Fruit fly (Drosophila melanogaster) whole organism, prepupa: ENCODE measurements around the gene CG14194.
A peak's percentile ranks its signal among the peaks of the same experiment; 100 is the strongest.

Experiments used
- CG10631 ChIP-seq: fragments of 200-800 bp; sonication (Bioruptor generic); optimal IDR thresholded peaks from 2 replicates; lab custom pipeline; 2016; ENCODE audit warnings: missing biosample characterization, missing genetic modification characterization
- CG10669 ChIP-seq: fragments of 200-800 bp; sonication (Bioruptor generic); optimal IDR thresholded peaks from 3 replicates; lab custom pipeline; 2018; ENCODE audit warnings: missing biosample characterization, mild to moderate bottlenecking, missing genetic modification characterization, moderate library complexity
- CG15336 ChIP-seq: fragments of 200-800 bp; sonication (Bioruptor generic); IDR thresholded peaks from 2 replicates; pipeline ENCODE4 v1.3.6; 2022; ENCODE audit warnings: missing biosample characterization, missing genetic modification characterization
- CG1621 ChIP-seq: fragments of 200-800 bp; sonication (Bioruptor generic); optimal IDR thresholded peaks from 3 replicates; lab custom pipeline; 2018; ENCODE audit warnings: missing biosample characterization, mild to moderate bottlenecking, missing genetic modification characterization
- CG16779 ChIP-seq: fragments of 200-800 bp; sonication (Bioruptor generic); optimal IDR thresholded peaks from 3 replicates; lab custom pipeline; 2017; ENCODE audit warnings: missing biosample characterization, mild to moderate bottlenecking, missing genetic modification characterization
- CG31627 ChIP-seq: fragments of 200-800 bp; sonication (Bioruptor generic); optimal IDR thresholded peaks from 3 replicates; lab custom pipeline; 2016; ENCODE audit warnings: missing biosample characterization, missing genetic modification characterization
- CG32006 ChIP-seq: fragments of 200-800 bp; sonication (Bioruptor generic); optimal IDR thresholded peaks from 3 replicates; lab custom pipeline; 2017; ENCODE audit warnings: missing biosample characterization, mild to moderate bottlenecking, missing genetic modification characterization
- CG34406 ChIP-seq: fragments of 200-800 bp; sonication (Bioruptor generic); optimal IDR thresholded peaks from 3 replicates; lab custom pipeline; 2016; ENCODE audit warnings: missing biosample characterization, missing genetic modification characterization
- CG3919 ChIP-seq: fragments of 200-800 bp; sonication (Bioruptor generic); optimal IDR thresholded peaks from 3 replicates; lab custom pipeline; 2016; ENCODE audit warnings: missing biosample characterization, missing genetic modification characterization
- CG6163 ChIP-seq: fragments of 200-800 bp; sonication (Bioruptor generic); IDR thresholded peaks from 3 replicates; pipeline ENCODE4 v1.3.6; 2022; ENCODE audit warnings: missing biosample characterization, missing genetic modification characterization
- CG6276 ChIP-seq: fragments of 200-800 bp; sonication (Bioruptor generic); optimal IDR thresholded peaks from 2 replicates; lab custom pipeline; 2017; ENCODE audit warnings: missing biosample characterization, mild to moderate bottlenecking, missing genetic modification characterization
- CG6792 ChIP-seq: fragments of 200-800 bp; sonication (Bioruptor generic); optimal IDR thresholded peaks from 3 replicates; lab custom pipeline; 2016; ENCODE audit warnings: missing biosample characterization, missing genetic modification characterization
- CG6854 ChIP-seq: fragments of 200-800 bp; sonication (Bioruptor generic); optimal IDR thresholded peaks from 2 replicates; lab custom pipeline; 2017; ENCODE audit warnings: missing biosample characterization, mild to moderate bottlenecking, missing genetic modification characterization
- CG8119 ChIP-seq: fragments of 200-800 bp; sonication (Bioruptor generic); IDR thresholded peaks from 3 replicates; pipeline ENCODE4 v1.3.6; 2022; ENCODE audit warnings: missing biosample characterization, missing genetic modification characterization
- CG8319 ChIP-seq: fragments of 200-800 bp; sonication (Bioruptor generic); optimal IDR thresholded peaks from 3 replicates; lab custom pipeline; 2016; ENCODE audit warnings: missing biosample characterization, missing genetic modification characterization
- CG8632 ChIP-seq: fragments of 200-800 bp; sonication (Bioruptor generic); optimal IDR thresholded peaks from 3 replicates; lab custom pipeline; 2016; ENCODE audit warnings: missing biosample characterization, missing genetic modification characterization
- CG9139 ChIP-seq: fragments of 200-800 bp; sonication (Bioruptor generic); optimal IDR thresholded peaks from 3 replicates; lab custom pipeline; 2017; ENCODE audit warnings: missing biosample characterization, mild to moderate bottlenecking, missing genetic modification characterization
- Eip75B ChIP-seq: fragments of 200-800 bp; sonication (Bioruptor generic); optimal IDR thresholded peaks from 3 replicates; lab custom pipeline; 2016; ENCODE audit warnings: missing biosample characterization, missing genetic modification characterization
- Eip78C ChIP-seq: fragments of 200-800 bp; sonication (Bioruptor generic); peaks from one replicate; lab custom pipeline; 2016; ENCODE audit warnings: missing biosample characterization, missing genetic modification characterization
- Eip93F ChIP-seq: fragments of 200-800 bp; sonication (Bioruptor generic); optimal IDR thresholded peaks from 2 replicates; lab custom pipeline; 2016; ENCODE audit warnings: missing biosample characterization, mild to moderate bottlenecking, missing genetic modification characterization
- Ets21C ChIP-seq: fragments of 200-800 bp; sonication (Bioruptor generic); optimal IDR thresholded peaks from 3 replicates; lab custom pipeline; 2016; ENCODE audit warnings: missing biosample characterization, missing genetic modification characterization
- Ets96B ChIP-seq: fragments of 200-800 bp; optimal IDR thresholded peaks from 2 replicates; lab custom pipeline; 2019; ENCODE audit warnings: missing biosample characterization, mild to moderate bottlenecking, missing genetic modification characterization, moderate library complexity
- Hr38 ChIP-seq: sonication (Bioruptor generic); optimal IDR thresholded peaks from 2 replicates; lab custom pipeline; 2016; ENCODE audit warnings: missing biosample characterization, missing genetic modification characterization
- Hr39 ChIP-seq: fragments of 200-800 bp; sonication (Bioruptor generic); optimal IDR thresholded peaks from 2 replicates; lab custom pipeline; 2016; ENCODE audit warnings: missing biosample characterization, missing genetic modification characterization
- Lpt ChIP-seq: fragments of 200-800 bp; sonication (Bioruptor generic); optimal IDR thresholded peaks from 3 replicates; lab custom pipeline; 2016; ENCODE audit warnings: missing biosample characterization, missing genetic modification characterization
- Met ChIP-seq: fragments of 200-800 bp; sonication (Bioruptor generic); optimal IDR thresholded peaks from 3 replicates; lab custom pipeline; 2016; ENCODE audit warnings: missing biosample characterization, missing genetic modification characterization
- OdsH ChIP-seq: fragments of 200-800 bp; sonication (Bioruptor generic); optimal IDR thresholded peaks from 3 replicates; lab custom pipeline; 2016; ENCODE audit warnings: missing biosample characterization, missing genetic modification characterization
- Smox ChIP-seq: fragments of 200-800 bp; sonication (Bioruptor generic); optimal IDR thresholded peaks from 3 replicates; lab custom pipeline; 2016; ENCODE audit warnings: missing biosample characterization, missing genetic modification characterization
- Sox14 ChIP-seq: fragments of 200-800 bp; sonication (Bioruptor generic); optimal IDR thresholded peaks from 3 replicates; lab custom pipeline; 2016; ENCODE audit warnings: missing biosample characterization, missing genetic modification characterization
- Sox15 ChIP-seq: fragments of 200-800 bp; sonication (Bioruptor generic); optimal IDR thresholded peaks from 3 replicates; lab custom pipeline; 2016; ENCODE audit warnings: missing biosample characterization, missing genetic modification characterization
- dac ChIP-seq: fragments of 200-800 bp; sonication (Bioruptor generic); optimal IDR thresholded peaks from 2 replicates; lab custom pipeline; 2017; ENCODE audit warnings: missing biosample characterization, mild to moderate bottlenecking, missing genetic modification characterization
- dsx ChIP-seq: fragments of 200-800 bp; optimal IDR thresholded peaks from 3 replicates; lab custom pipeline; 2019; ENCODE audit warnings: missing biosample characterization, mild to moderate bottlenecking, missing genetic modification characterization, moderate library complexity; ENCODE audit not compliant: poor library complexity, severe bottlenecking
- esn ChIP-seq: fragments of 200-800 bp; sonication (Bioruptor generic); optimal IDR thresholded peaks from 2 replicates; lab custom pipeline; 2016; ENCODE audit warnings: missing biosample characterization, mild to moderate bottlenecking, missing genetic modification characterization, moderate library complexity
- fd59A ChIP-seq: fragments of 200-800 bp; sonication (Bioruptor generic); optimal IDR thresholded peaks from 2 replicates; lab custom pipeline; 2017; ENCODE audit warnings: missing biosample characterization, mild to moderate bottlenecking, missing genetic modification characterization, missing genetic modification reagents
- fd85E ChIP-seq: fragments of 200-800 bp; sonication (Bioruptor generic); optimal IDR thresholded peaks from 3 replicates; lab custom pipeline; 2016; ENCODE audit warnings: missing biosample characterization, missing genetic modification characterization
- net ChIP-seq: fragments of 200-800 bp; sonication (Bioruptor generic); optimal IDR thresholded peaks from 3 replicates; lab custom pipeline; 2016; ENCODE audit warnings: missing biosample characterization, missing genetic modification characterization
- pdm3 ChIP-seq: fragments of 200-800 bp; sonication (Bioruptor generic); optimal IDR thresholded peaks from 3 replicates; lab custom pipeline; 2016; ENCODE audit warnings: missing biosample characterization, missing genetic modification characterization
- salr ChIP-seq, 2 experiments: fragments of 200-800 bp; sonication (Bioruptor generic); optimal IDR thresholded peaks; 3 replicates each; lab custom pipeline; 2016 to 2018; ENCODE audit warnings: missing biosample characterization in 2 of 2, missing genetic modification characterization in 2 of 2, mild to moderate bottlenecking in 1 of 2
- spab ChIP-seq: fragments of 200-800 bp; sonication (Bioruptor generic); optimal IDR thresholded peaks from 2 replicates; lab custom pipeline; 2017; ENCODE audit warnings: missing biosample characterization, mild to moderate bottlenecking, missing genetic modification characterization, missing genetic modification reagents
- svp ChIP-seq: fragments of 200-800 bp; sonication (Bioruptor generic); peaks from one replicate; lab custom pipeline; 2016; ENCODE audit warnings: missing biosample characterization, missing genetic modification characterization
- vri ChIP-seq: fragments of 200-800 bp; sonication (Bioruptor generic); optimal IDR thresholded peaks from 3 replicates; lab custom pipeline; 2016; ENCODE audit warnings: missing biosample characterization, mild to moderate bottlenecking, missing genetic modification characterization

Gene CG14194

DNA sequence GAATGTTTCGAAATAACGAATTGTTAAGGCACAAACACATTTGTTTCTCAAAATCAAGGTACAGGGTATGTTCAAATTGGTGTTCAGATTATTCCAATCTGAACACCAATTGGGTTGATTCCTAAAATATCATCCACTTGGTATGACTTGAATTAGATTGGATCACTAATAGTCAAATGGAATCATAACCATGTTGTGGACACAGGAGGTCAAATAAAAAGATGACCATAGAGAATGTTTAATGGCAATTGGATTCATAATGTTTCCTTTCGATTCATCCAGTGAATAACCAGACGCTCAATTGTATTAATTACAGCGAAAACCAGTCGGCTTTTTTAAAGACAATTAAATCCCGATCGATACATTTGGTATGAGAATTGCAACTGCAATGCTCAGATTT is 2.3 kb upstream of the CG14194 start:
- TF ChIP-seq pdm3 (GFP tag; lab: Kevin White, UChicago): no peak
- TF ChIP-seq Eip75B: no peak
- TF ChIP-seq Hr39: no peak
- no peak for TF ChIP-seq net (GFP tag; lab: Kevin White, UChicago)
- no peak for TF ChIP-seq CG6792
- TF ChIP-seq spab (GFP tag; lab: Kevin White, UChicago): no peak

DNA sequence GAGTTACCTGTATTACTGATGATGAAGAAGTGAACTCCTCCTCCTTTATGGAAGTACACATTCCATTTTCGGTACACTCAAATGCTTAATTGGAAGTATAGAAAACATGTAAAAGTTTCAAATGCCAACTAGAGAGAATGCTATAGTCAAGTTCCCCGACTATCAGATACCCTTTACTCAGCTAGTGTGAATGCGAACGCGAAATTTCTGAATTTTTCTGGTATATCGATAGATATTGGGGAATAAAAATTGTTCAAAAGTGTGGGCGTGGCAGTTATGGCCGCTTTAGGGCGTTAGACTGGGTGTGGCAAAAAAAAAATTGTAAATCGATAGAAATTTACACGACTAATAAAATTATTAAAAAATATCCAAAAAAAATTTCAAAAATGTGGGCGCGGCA is 1.8 kb upstream of the CG14194 start:
- TF ChIP-seq CG31627 (GFP tag; lab: Kevin White, UChicago) (no peak), CG9139 (GFP tag; lab: Kevin White, UChicago) (no peak), CG16779 (tag; lab: Kevin White, UChicago) (no peak), dac (GFP tag; lab: Kevin White, UChicago) (no peak), Eip93F (GFP tag; lab: Kevin White, UChicago) (no peak), fd85E (no peak), spab (GFP tag; lab: Kevin White, UChicago) (no peak), CG10669 (GFP tag; lab: Kevin White, UChicago) (no peak), CG1621 (no peak)

DNA sequence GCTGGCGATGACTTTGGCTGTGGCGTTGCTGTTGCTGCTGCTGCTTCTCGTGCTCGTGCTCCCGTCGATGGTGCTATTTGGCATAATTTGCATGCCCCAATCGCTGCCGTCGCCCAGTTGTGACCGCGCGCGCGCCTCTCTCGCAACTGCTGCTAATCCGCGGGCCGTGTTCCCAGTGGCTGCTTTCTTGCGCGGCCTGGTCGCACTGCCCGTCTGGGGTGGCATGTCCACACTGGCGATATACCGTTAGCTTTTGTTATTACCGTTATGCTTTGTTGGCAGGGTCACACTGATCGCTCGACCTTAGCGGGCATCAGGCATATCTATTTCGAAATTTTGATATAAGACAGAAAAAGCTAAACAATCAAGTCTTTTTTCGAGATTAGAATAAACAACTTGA is 8.3 kb downstream of the CG14194 start, which contains the start of gene CG7990:
TSS of gene CG7990 (minus strand) at position 350 of the 400 bp plus-strand sequence.
- TF ChIP-seq fd59A (GFP tag; lab: Kevin White, UChicago) (no peak), CG6163 (GFP tag; lab: Robert Waterston, UW) (no peak), CG6792 (no peak), CG3919 (GFP tag; lab: Kevin White, UChicago) (no peak), Hr38 (GFP tag; lab: Kevin White, UChicago) (no peak), CG10631 (GFP tag; lab: Kevin White, UChicago) (no peak), CG34406 (GFP tag; lab: Kevin White, UChicago) (no peak), CG1621 (no peak), CG8632 (GFP tag; lab: Kevin White, UChicago) (no peak), Ets21C (GFP tag; lab: Kevin White, UChicago) (no peak), CG9139 (GFP tag; lab: Kevin White, UChicago) (no peak), esn (GFP tag; lab: Kevin White, UChicago) (no peak), CG32006 (no peak), Eip78C (GFP tag; lab: Kevin White, UChicago) (no peak), CG6276 (no peak), Sox15 (GFP tag; lab: Kevin White, UChicago) (no peak), Ets96B (tag; lab: Kevin White, UChicago) (no peak), Met (no peak)

DNA sequence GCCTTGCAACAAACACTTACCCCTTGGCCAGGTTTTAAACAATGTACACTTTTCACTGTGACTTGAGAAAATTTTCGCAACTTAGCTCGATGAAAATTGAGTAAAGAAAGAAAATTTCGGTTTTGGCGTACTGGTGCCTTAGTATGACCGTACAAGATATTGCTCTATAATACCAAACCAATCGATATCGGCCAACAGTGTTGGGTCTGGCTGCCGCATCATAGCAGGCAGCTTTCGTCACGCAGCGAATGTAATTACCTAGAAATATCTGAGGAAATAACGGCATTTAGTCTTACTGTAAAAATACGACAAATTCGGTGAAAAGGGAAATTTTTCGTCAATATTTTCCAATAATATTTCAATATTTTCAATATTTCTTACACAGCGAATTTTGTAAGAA is 14.7 kb downstream of the CG14194 start, which contains the start of gene Ulp1:
TSS of gene Ulp1 (minus strand) at position 174 of the 400 bp plus-strand sequence.
- TF ChIP-seq Sox14 (GFP tag; lab: Kevin White, UChicago) (peak; percentile 51), CG6854 (GFP tag; lab: Kevin White, UChicago) (peak; percentile 17), CG15336 (GFP tag; lab: Robert Waterston, UW) (0 out of 2 replicates have a peak, but pooled peaks have one; percentile 15), CG31627 (GFP tag; lab: Kevin White, UChicago) (peak; percentile 2), salr (GFP tag; optimal IDR thresholded peaks at IDR 0.05; lab: Kevin White, UChicago) (no peak)

DNA sequence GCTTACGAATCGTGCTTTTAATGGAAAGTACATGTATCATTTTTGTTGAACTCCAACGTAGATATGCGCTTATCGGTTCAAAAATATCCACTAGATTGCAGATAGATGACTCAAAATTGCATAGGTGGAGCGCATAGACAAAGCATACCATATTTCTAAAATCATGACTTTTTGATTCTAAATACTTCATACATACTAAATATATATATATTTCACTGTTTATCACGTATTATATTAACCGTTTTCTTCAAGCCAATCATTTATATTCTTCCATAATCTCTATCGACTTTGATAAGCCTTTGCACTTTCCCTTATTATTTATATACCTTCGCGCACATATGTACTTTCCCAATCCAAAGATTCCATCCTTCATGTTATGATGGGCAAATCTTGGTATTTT is 18.6 kb downstream of the CG14194 start, which contains the start of gene CG14195:
TSS of gene CG14195 (minus strand) at position 101 of the 400 bp plus-strand sequence.
- TF ChIP-seq Lpt (GFP tag; lab: Kevin White, UChicago): no peak
- TF ChIP-seq Eip78C (GFP tag; lab: Kevin White, UChicago): no peak
- TF ChIP-seq CG34406 (GFP tag; lab: Kevin White, UChicago): no peak
- TF ChIP-seq vri (GFP tag; lab: Kevin White, UChicago): no peak
- no peak for TF ChIP-seq OdsH (GFP tag; lab: Kevin White, UChicago)
- TF ChIP-seq svp (GFP tag; lab: Kevin White, UChicago): no peak
- no peak for TF ChIP-seq Eip93F (GFP tag; lab: Kevin White, UChicago)
- no peak for TF ChIP-seq CG8119 (GFP tag; lab: Robert Waterston, UW)
- no peak for TF ChIP-seq dsx (GFP tag; lab: Kevin White, UChicago)
- TF ChIP-seq Smox (GFP tag; lab: Kevin White, UChicago): no peak
- TF ChIP-seq net (GFP tag; lab: Kevin White, UChicago): no peak
- no peak for TF ChIP-seq CG8319 (GFP tag; lab: Kevin White, UChicago)
- no peak for TF ChIP-seq CG32006
- TF ChIP-seq CG8632 (GFP tag; lab: Kevin White, UChicago): no peak
- no peak for TF ChIP-seq Met
- no peak for TF ChIP-seq CG10669 (GFP tag; lab: Kevin White, UChicago)
- TF ChIP-seq CG6854 (GFP tag; lab: Kevin White, UChicago): no peak
- no peak for TF ChIP-seq Hr38 (GFP tag; lab: Kevin White, UChicago)
- TF ChIP-seq CG9139 (GFP tag; lab: Kevin White, UChicago): no peak
